Worm (Caenorhabditis elegans) whole organism, young adult: ENCODE measurements around the gene F54D10.7.

Source experiments
- B0019.2 ChIP-seq: fragments of 200-800 bp; sonication (Bioruptor generic); conservative IDR thresholded peaks from 2 replicates; pipeline ENCODE4 v1.3.6; 2022; ENCODE audit warnings: missing genetic modification reagents, missing genetic modification characterization, missing compliant biosample characterization
- F10E7.11 ChIP-seq: sonication (generic microtip); optimal IDR thresholded peaks from 2 replicates; lab custom pipeline; 2017; ENCODE audit warnings: mild to moderate bottlenecking, missing genetic modification characterization, moderate library complexity, missing compliant biosample characterization
- F57C9.4 ChIP-seq: sonication (generic microtip); optimal IDR thresholded peaks from 2 replicates; lab custom pipeline; 2017; ENCODE audit warnings: mild to moderate bottlenecking, missing genetic modification characterization, missing compliant biosample characterization
- Y67H2A.10 ChIP-seq: fragments of 200-800 bp; sonication (Bioruptor generic); conservative IDR thresholded peaks from 2 replicates; pipeline ENCODE4 v1.3.6; 2022; ENCODE audit warnings: missing genetic modification reagents, missing genetic modification characterization, missing compliant biosample characterization
- attf-3 ChIP-seq: fragments of 200-800 bp; sonication (Bioruptor generic); conservative IDR thresholded peaks from 2 replicates; pipeline ENCODE4 v1.3.6; 2022; ENCODE audit warnings: missing genetic modification reagents, missing genetic modification characterization, missing compliant biosample characterization
- ccch-3 ChIP-seq: fragments of 200-800 bp; sonication (Bioruptor generic); optimal IDR thresholded peaks from 2 replicates; lab custom pipeline; 2018; ENCODE audit warnings: mild to moderate bottlenecking, missing genetic modification characterization, missing compliant biosample characterization
- ceh-58 ChIP-seq: fragments of 200-800 bp; sonication (Bioruptor generic); IDR thresholded peaks from 2 replicates; pipeline ENCODE4 v1.3.6; 2022; ENCODE audit warnings: missing genetic modification characterization, missing compliant biosample characterization
- nfya-2 ChIP-seq: fragments of 200-800 bp; sonication (Bioruptor generic); IDR thresholded peaks from 2 replicates; pipeline ENCODE4 v1.3.6; 2022; ENCODE audit warnings: missing genetic modification reagents, missing genetic modification characterization, missing compliant biosample characterization
- unc-62 ChIP-seq: fragments of 150-350 bp; optimal IDR thresholded peaks from 2 replicates; lab custom pipeline; 2014; ENCODE audit warnings: missing biosample characterization, missing genetic modification reagents, missing genetic modification characterization

F54D10.7 gene

ce11 chrII:3773130-3773529 is 48.0 kb downstream of the F54D10.7 start, which contains the start of gene T24E12.10:
TSS of gene T24E12.10 (minus strand) at chrII:3773230.
- TF ChIP-seq B0019.2 (GFP tag; lab: Robert Waterston, UW), result no peak
- no peak for TF ChIP-seq F10E7.11 (tag; lab: Kevin White, UChicago)
- no peak for TF ChIP-seq unc-62 (GFP tag; lab: Kevin White, UChicago)
- TF ChIP-seq nfya-2 (GFP tag; lab: Robert Waterston, UW), result no peak
- no peak for TF ChIP-seq ceh-58 (GFP tag; lab: Robert Waterston, UW)
- TF ChIP-seq, all 124 proteins: peak for 0

DNA sequence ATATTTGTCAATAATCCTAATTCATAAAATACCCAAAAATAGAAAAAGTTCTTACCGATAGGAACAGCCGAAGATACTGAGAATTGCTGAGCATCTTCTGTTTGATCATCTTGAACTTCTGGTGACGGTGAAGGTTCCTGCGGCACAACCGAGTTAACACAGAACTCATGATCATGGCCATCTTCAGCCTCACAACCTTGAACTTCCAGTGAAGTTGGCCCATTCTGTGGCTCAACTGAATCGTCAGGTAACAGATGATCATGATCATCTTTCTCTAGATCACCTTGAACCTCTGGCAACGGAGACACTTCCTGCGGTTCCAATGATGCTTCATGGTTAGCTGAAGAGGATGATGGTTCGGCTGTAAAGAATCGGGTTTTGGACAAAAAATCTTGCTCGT is 49.5 kb downstream of the F54D10.7 start:
- no peak for TF ChIP-seq ccch-3 (GFP tag; lab: Kevin White, UChicago)
- no peak for TF ChIP-seq Y67H2A.10 (GFP tag; lab: Robert Waterston, UW)
- TF ChIP-seq F57C9.4 (tag; lab: Kevin White, UChicago), result no peak
- TF ChIP-seq attf-3 (GFP tag; lab: Robert Waterston, UW), result no peak
